Fruit fly (Drosophila melanogaster) whole organism, adult: ENCODE measurements around the gene IKKepsilon.

Source experiments
- CG14711 ChIP-seq: fragments of 200-800 bp; sonication (Bioruptor generic); optimal IDR thresholded peaks from 2 replicates; lab custom pipeline; 2018; ENCODE audit warnings: missing biosample characterization, mild to moderate bottlenecking, missing genetic modification characterization, moderate library complexity
- CG1620 ChIP-seq: fragments of 200-800 bp; sonication (Bioruptor generic); optimal IDR thresholded peaks from 2 replicates; lab custom pipeline; 2016; ENCODE audit warnings: missing biosample characterization, missing genetic modification characterization
- CG33017 ChIP-seq: fragments of 200-800 bp; sonication (Bioruptor generic); optimal IDR thresholded peaks from 2 replicates; lab custom pipeline; 2018; ENCODE audit warnings: missing biosample characterization, mild to moderate bottlenecking, missing genetic modification characterization, moderate library complexity
- CG5204 ChIP-seq: fragments of 200-800 bp; sonication (Bioruptor generic); optimal IDR thresholded peaks from 2 replicates; lab custom pipeline; 2016; ENCODE audit warnings: missing biosample characterization, missing genetic modification characterization
- CG7045 ChIP-seq: fragments of 200-800 bp; sonication (Bioruptor generic); optimal IDR thresholded peaks from 2 replicates; lab custom pipeline; 2017; ENCODE audit warnings: missing biosample characterization, mild to moderate bottlenecking, missing genetic modification characterization
- CG7101 ChIP-seq: fragments of 200-800 bp; sonication (Bioruptor generic); optimal IDR thresholded peaks from 2 replicates; lab custom pipeline; 2018; ENCODE audit warnings: missing biosample characterization, mild to moderate bottlenecking, missing genetic modification characterization, moderate library complexity
- Clk ChIP-seq: fragments of 200-800 bp; sonication (Bioruptor generic); optimal IDR thresholded peaks from 2 replicates; lab custom pipeline; 2017; ENCODE audit warnings: missing biosample characterization, missing genetic modification characterization
- Crg-1 ChIP-seq: fragments of 200-800 bp; sonication (Bioruptor generic); optimal IDR thresholded peaks from 2 replicates; lab custom pipeline; 2016; ENCODE audit warnings: missing biosample characterization, missing genetic modification characterization
- Hr96 ChIP-seq: fragments of 200-800 bp; sonication (Bioruptor generic); optimal IDR thresholded peaks from 2 replicates; lab custom pipeline; 2016; ENCODE audit warnings: missing biosample characterization, missing genetic modification characterization
- Mnt ChIP-seq: fragments of 200-800 bp; sonication (Bioruptor generic); optimal IDR thresholded peaks from 2 replicates; lab custom pipeline; 2016; ENCODE audit warnings: missing biosample characterization, mild to moderate bottlenecking, missing genetic modification characterization
- bab1 ChIP-seq: fragments of 200-800 bp; sonication (Bioruptor generic); optimal IDR thresholded peaks from 3 replicates; lab custom pipeline; 2019; ENCODE audit warnings: missing biosample characterization, mild to moderate bottlenecking, missing genetic modification characterization, moderate library complexity
- cic ChIP-seq: fragments of 200-800 bp; sonication (Bioruptor generic); optimal IDR thresholded peaks from 2 replicates; lab custom pipeline; 2017; ENCODE audit warnings: missing biosample characterization, mild to moderate bottlenecking, missing genetic modification characterization, moderate library complexity
- cnc ChIP-seq, 2 experiments: fragments of >200 bp; optimal IDR thresholded peaks; 2 replicates each; lab custom pipeline; 2017
- kay ChIP-seq: fragments of 200-800 bp; sonication (Bioruptor generic); peaks from one replicate; lab custom pipeline; 2016; ENCODE audit warnings: missing biosample characterization, missing genetic modification characterization, borderline replicate concordance
- ovo ChIP-seq: fragments of 200-800 bp; sonication (Bioruptor generic); optimal IDR thresholded peaks from 2 replicates; lab custom pipeline; 2016; ENCODE audit warnings: missing biosample characterization, missing genetic modification characterization
- pad ChIP-seq: fragments of 200-800 bp; sonication (Bioruptor generic); optimal IDR thresholded peaks from 3 replicates; lab custom pipeline; 2017; ENCODE audit warnings: missing biosample characterization, missing genetic modification characterization, mild to moderate bottlenecking, moderate library complexity, missing genetic modification reagents
- tj ChIP-seq: fragments of 200-800 bp; sonication (Bioruptor generic); optimal IDR thresholded peaks from 3 replicates; lab custom pipeline; 2017; ENCODE audit warnings: missing biosample characterization, mild to moderate bottlenecking, missing genetic modification characterization, moderate library complexity
- toe ChIP-seq: fragments of 200-800 bp; sonication (Bioruptor generic); optimal IDR thresholded peaks from 2 replicates; lab custom pipeline; 2016; ENCODE audit warnings: missing biosample characterization, missing genetic modification characterization

IKKepsilon gene

DNA sequence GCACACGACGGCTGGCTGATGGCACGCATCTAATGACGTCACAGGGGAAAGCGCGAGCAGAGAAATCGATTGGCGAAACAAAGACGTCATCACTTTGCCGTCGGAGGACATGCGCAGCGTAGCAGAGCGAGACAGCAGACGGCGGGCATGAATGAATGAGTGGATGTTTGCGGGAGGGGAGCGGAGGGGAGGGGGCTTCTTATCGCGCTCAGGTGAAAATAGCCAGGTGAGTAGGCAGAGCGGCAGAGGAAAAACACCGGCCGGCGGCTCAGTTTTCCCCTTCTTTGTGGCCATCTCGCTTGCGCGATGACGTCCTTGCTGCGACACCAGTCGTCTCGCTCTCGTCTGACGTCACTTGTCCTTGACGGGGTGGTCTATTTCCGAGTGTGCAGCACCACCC lies 44.2 kb downstream of the IKKepsilon start:
- TF ChIP-seq tj (no peak), Clk (GFP tag; lab: Kevin White, UChicago) (no peak), cnc (optimal IDR thresholded peaks at IDR 0.05; lab: Kevin White, UChicago) (no peak), bab1 (no peak), CG33017 (tag; lab: Kevin White, UChicago) (no peak), Crg-1 (GFP tag; lab: Kevin White, UChicago) (no peak), cic (peak; percentile 91), Mnt (GFP tag; lab: Kevin White, UChicago) (no peak), ovo (GFP tag; lab: Kevin White, UChicago) (no peak), Hr96 (GFP tag; lab: Kevin White, UChicago) (no peak), CG7045 (no peak), toe (no peak), CG5204 (no peak), CG14711 (tag; lab: Kevin White, UChicago) (no peak), kay (GFP tag; lab: Kevin White, UChicago) (no peak), pad (GFP tag; lab: Kevin White, UChicago) (peak; percentile 94)

DNA sequence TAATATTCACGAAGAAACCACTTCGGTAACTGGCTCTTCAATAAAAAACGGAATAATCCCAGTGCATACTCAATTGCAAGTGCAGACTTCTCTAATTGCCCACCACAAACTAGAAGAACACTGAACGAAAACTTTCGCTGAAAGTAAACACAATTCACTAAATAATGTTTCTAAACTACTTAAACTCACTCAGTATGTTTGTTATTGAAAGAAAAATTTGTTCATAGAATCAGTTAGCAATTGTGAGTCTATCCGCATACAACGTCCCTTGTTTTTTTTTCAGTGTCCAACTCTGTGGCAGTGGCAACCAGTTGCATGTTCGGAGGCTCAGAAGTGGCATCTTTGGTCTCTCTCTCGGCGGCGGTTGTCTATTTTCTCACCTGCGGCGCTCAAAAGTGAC lies 45.6 kb downstream of the IKKepsilon start:
- TF ChIP-seq cic (no peak), CG1620 (GFP tag; lab: Kevin White, UChicago) (no peak), Mnt (GFP tag; lab: Kevin White, UChicago) (no peak), kay (GFP tag; lab: Kevin White, UChicago) (no peak), cnc (optimal IDR thresholded peaks at IDR 0.05; lab: Kevin White, UChicago) (no peak), CG7101 (no peak), ovo (GFP tag; lab: Kevin White, UChicago) (no peak), Clk (GFP tag; lab: Kevin White, UChicago) (no peak), CG7045 (no peak), Crg-1 (GFP tag; lab: Kevin White, UChicago) (no peak)

DNA sequence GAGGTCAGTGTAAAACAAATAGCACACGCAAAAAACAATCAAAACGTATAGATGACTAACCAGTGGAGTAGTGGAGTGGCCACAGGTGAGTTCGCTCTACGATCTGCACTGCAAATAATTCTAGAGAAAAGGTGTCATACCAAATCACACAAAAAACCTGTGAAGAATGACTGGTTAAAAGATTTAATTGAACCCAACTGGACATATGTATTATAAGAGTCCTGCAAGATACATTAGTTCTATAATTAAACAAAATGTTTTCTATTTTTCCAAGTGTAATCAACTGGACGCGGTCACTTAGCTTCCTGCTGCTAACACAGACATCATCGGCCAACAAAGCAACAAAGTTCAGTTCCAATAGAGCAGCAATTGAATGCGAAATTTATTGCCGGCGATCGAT lies 48.2 kb downstream of the IKKepsilon start:
- TF ChIP-seq ovo (GFP tag; lab: Kevin White, UChicago): no peak

DNA sequence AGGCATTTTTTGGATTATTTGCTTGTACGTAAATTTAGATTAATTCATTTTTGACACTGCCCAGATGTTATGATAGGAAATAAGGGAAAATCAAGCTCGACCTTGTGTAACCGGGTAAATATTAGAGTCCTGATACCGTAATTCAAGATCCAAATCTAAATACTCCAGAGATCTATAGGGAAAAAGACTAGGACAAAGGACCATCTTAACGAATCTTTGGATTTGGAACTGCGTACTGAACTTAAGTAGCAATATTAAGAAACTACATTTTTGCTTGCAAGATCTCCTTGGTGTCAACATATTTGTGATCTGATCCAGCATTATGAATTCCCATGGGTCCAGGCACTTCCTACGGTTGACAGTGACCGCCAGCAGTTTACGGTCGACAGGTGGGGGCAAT lies 50.6 kb downstream of the IKKepsilon start, which contains the start of gene CG9316:
Gene CG9316 (minus strand): TSS at position 101 of the 400 bp plus-strand sequence.
- no peak for TF ChIP-seq Clk (GFP tag; lab: Kevin White, UChicago)
- TF ChIP-seq ovo (GFP tag; lab: Kevin White, UChicago): no peak
- TF ChIP-seq cnc (optimal IDR thresholded peaks at IDR 0.05; lab: Kevin White, UChicago): no peak
- no peak for TF ChIP-seq CG7045
- TF ChIP-seq kay (GFP tag; lab: Kevin White, UChicago): no peak
- TF ChIP-seq Hr96 (GFP tag; lab: Kevin White, UChicago): no peak
